Fruit fly (Drosophila melanogaster): ENCODE data around the gene CG34011.

CG34011 gene

dm6 chr2L:5766042-5766441 is 49.5 kb downstream of the CG34011 start, which contains the start of gene obst-E:
obst-E (minus strand) TSS chr2L:5766142.
- TF ChIP-seq pan (optimal IDR thresholded peaks at IDR 0.05) (no peak), woc (GFP tag; optimal IDR thresholded peaks at IDR 0.05) (no peak), Rel (GFP tag; optimal IDR thresholded peaks at IDR 0.05) (no peak), Rel (tag; optimal IDR thresholded peaks at IDR 0.05) (peak; percentile 27), CG9705 (GFP tag; optimal IDR thresholded peaks at IDR 0.05) (no peak)

DNA sequence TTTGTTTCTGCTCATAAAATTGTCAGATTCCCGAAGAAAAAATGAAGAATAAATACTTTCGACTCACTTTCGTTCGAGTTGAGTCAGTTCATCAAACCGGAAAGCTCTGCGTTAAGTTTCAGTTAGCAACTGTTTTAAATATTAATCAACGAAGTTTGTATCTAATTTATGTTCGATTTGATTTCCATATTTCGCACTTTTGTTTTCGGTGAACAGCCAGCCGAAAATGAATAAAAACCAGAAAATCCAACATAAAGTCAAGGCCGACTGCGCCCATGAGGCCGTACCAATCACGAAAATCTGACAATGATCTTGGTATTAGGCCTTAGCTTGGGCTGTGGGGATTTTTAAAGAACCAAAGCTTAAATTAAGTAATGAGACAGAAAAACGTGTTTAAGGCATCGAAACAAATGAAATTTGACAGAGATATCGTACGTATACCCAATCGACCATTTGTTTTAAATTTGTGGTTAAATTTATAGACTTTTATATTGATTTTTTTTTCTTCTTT is 50.1 kb downstream of the CG34011 start:
- TF ChIP-seq dmrt93B (GFP tag; optimal IDR thresholded peaks at IDR 0.05) (no peak), Abd-B (GFP tag; optimal IDR thresholded peaks at IDR 0.05) (no peak), ey (GFP tag; optimal IDR thresholded peaks at IDR 0.05) (no peak), psq (GFP tag; optimal IDR thresholded peaks at IDR 0.05) (no peak)
